Worm (Caenorhabditis elegans) whole organism, L4 larva: ENCODE measurements around the gene ZK285.2.

Experiments used
- F26F4.8 ChIP-seq: fragments of 200-800 bp; sonication (Bioruptor generic); conservative IDR thresholded peaks from 2 replicates; pipeline ENCODE4 v1.3.6; 2022; ENCODE audit warnings: missing genetic modification characterization, missing compliant biosample characterization
- ZK546.5 ChIP-seq, 2 experiments: sonication (generic microtip); optimal IDR thresholded peaks; 2 replicates each; lab custom pipeline; 2017; ENCODE audit warnings: missing biosample characterization in 2 of 2, missing genetic modification characterization in 2 of 2
- ceh-32 ChIP-seq: sonication (generic microtip); optimal IDR thresholded peaks from 2 replicates; lab custom pipeline; 2016; ENCODE audit warnings: mild to moderate bottlenecking, missing genetic modification characterization, missing compliant biosample characterization; ENCODE audit not compliant: poor library complexity
- daf-8 ChIP-seq: fragments of 200-800 bp; sonication (Bioruptor generic); IDR thresholded peaks from 2 replicates; pipeline ENCODE4 v1.3.6; 2022; ENCODE audit warnings: missing genetic modification characterization, missing compliant biosample characterization
- lin-13 ChIP-seq: fragments of 150-350 bp; optimal IDR thresholded peaks from 2 replicates; lab custom pipeline; 2014; ENCODE audit warnings: missing biosample characterization, missing genetic modification reagents, missing genetic modification characterization
- lin-15B ChIP-seq: fragments of 150-350 bp; sonication (generic microtip); optimal IDR thresholded peaks from 3 replicates; lab custom pipeline; 2014; ENCODE audit warnings: missing biosample characterization, missing genetic modification characterization
- lsy-2 ChIP-seq, 2 experiments: fragments of 150-350 bp in 1 of 2; sonication (generic microtip) in 1 of 2; optimal IDR thresholded peaks; 2 replicates each; lab custom pipeline; 2014 to 2017; ENCODE audit warnings: missing biosample characterization in 2 of 2, missing genetic modification characterization in 2 of 2
- mdl-1 ChIP-seq, 2 experiments: fragments of 150-350 bp in 1 of 2; sonication (generic microtip) in 1 of 2; optimal IDR thresholded peaks; 2 replicates each; lab custom pipeline; 2014 to 2017; ENCODE audit warnings: missing biosample characterization in 2 of 2, missing genetic modification characterization in 2 of 2
- pqm-1 ChIP-seq: sonication (generic microtip); optimal IDR thresholded peaks from 2 replicates; lab custom pipeline; 2017; ENCODE audit warnings: missing biosample characterization, missing genetic modification characterization
- rbr-2 ChIP-seq: sonication (generic microtip); optimal IDR thresholded peaks from 2 replicates; lab custom pipeline; 2016; ENCODE audit warnings: missing genotype, missing genetic modification characterization, missing compliant biosample characterization
- snpc-4 ChIP-seq: fragments of 150-350 bp; optimal IDR thresholded peaks from 2 replicates; lab custom pipeline; 2014; ENCODE audit warnings: missing biosample characterization, missing genetic modification characterization
- unc-130 ChIP-seq: sonication (generic microtip); optimal IDR thresholded peaks from 2 replicates; lab custom pipeline; 2016; ENCODE audit warnings: missing genetic modification reagents, missing genetic modification characterization, missing compliant biosample characterization

- TF ChIP-seq daf-8 (GFP tag; lab: Robert Waterston, UW) (no peak), lin-13 (no peak), lsy-2 (tag; optimal IDR thresholded peaks at IDR 0.05; lab: Kevin White, UChicago) (no peak), mdl-1 (tag; optimal IDR thresholded peaks at IDR 0.05; lab: Kevin White, UChicago) (no peak), lin-15B (tag; lab: Kevin White, UChicago) (no peak), ZK546.5 (tag; optimal IDR thresholded peaks at IDR 0.05; lab: Kevin White, UChicago) (no peak), snpc-4 (tag; lab: Kevin White, UChicago) (no peak), unc-130 (GFP tag; lab: Kevin White, UChicago) (no peak), rbr-2 (tag; lab: Kevin White, UChicago) (no peak), ceh-32 (tag; lab: Kevin White, UChicago) (no peak), pqm-1 (tag; lab: Kevin White, UChicago) (no peak), F26F4.8 (GFP tag; lab: Robert Waterston, UW) (no peak)
Observed at ce11 chrV:16060135-16060534, 13.5 kb downstream of the ZK285.2 start, which contains the start of gene F14H3.15.
